Worm (Caenorhabditis elegans) whole organism, early embryonic: Measurements from ENCODE around the gene cyp-13A1.

Experiments used
- ets-7 ChIP-seq: sonication (generic microtip); optimal IDR thresholded peaks from 2 replicates; lab custom pipeline; 2016; ENCODE audit warnings: missing genotype, missing genetic modification characterization, missing compliant biosample characterization
- scrt-1 ChIP-seq: fragments of 200-800 bp; sonication (Bioruptor generic); IDR thresholded peaks from 2 replicates; pipeline ENCODE4 v1.3.6; 2022; ENCODE audit warnings: missing genetic modification characterization, missing compliant biosample characterization
- sea-1 ChIP-seq: fragments of 200-800 bp; sonication (Bioruptor generic); conservative IDR thresholded peaks from 2 replicates; pipeline ENCODE4 v1.3.6; 2022; ENCODE audit warnings: missing genetic modification characterization, missing compliant biosample characterization

ce11 chrII:9773892-9774581 lies 7.8 kb downstream of the cyp-13A1 start, which contains the start of gene ZK1321.4:
- no peak for TF ChIP-seq sea-1 (GFP tag; lab: Robert Waterston, UW)
- TF ChIP-seq ets-7 (tag; lab: Kevin White, UChicago), result no peak
- TF ChIP-seq scrt-1 (GFP tag; lab: Robert Waterston, UW), result no peak
